Worm (Caenorhabditis elegans) whole organism, L4/young adult: ENCODE measurements around the gene aak-2.

ENCODE experiments used
- W03F9.2 ChIP-seq: fragments of 150-350 bp; optimal IDR thresholded peaks from 2 replicates; lab custom pipeline; 2014; ENCODE audit warnings: missing biosample characterization, missing genetic modification characterization
- dao-5 ChIP-seq: sonication (generic microtip); optimal IDR thresholded peaks from 2 replicates; lab custom pipeline; 2016; ENCODE audit warnings: missing genotype, missing genetic modification characterization, moderate library complexity, missing compliant biosample characterization
- him-1 ChIP-seq: sonication (generic microtip); optimal IDR thresholded peaks from 2 replicates; lab custom pipeline; 2016; ENCODE audit warnings: missing genotype, missing genetic modification reagents, missing genetic modification characterization, missing compliant biosample characterization

aak-2 gene

DNA sequence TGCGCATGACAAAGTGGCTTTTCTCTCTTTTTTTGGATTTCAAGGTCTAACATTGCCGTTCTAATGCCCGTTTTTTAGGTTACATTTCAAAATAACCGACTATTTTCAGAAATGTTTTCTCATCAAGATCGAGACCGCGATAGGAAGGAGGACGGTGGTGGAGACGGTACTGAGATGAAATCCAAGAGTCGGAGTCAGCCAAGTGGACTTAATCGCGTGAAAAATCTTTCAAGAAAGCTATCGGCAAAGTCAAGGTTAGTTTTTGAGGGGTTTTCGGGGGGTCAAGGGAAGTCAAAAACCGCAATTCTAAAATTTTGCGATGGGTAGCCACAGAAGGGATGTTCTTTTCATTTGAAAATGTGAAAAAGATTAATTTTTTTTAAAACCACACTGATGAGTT is at the start of gene aak-2:
TSS of gene aak-2 (plus strand) at position 110 of the 400 bp plus-strand sequence.
- TF ChIP-seq him-1 (tag; lab: Kevin White, UChicago), result no peak
- TF ChIP-seq W03F9.2 (tag; lab: Kevin White, UChicago), result no peak
- no peak for TF ChIP-seq dao-5

DNA sequence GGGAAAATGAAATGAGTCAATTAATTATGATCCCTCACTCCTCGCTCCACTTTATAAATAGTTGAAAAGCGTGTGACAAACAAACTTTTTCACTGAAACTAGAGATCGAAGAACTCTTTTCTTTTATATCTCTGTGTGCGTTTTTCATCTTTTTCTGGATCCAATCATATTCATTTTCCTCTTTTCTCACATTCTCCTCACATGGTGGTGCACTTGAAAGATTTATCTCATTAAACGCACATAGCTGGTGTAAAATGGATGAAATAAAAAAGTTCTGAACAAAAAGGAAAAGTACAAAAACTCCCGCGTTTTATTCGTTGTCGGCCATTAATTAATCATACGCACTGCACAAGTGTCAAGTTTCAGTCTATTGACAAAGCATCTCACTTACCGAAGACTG is 43.7 kb upstream of the aak-2 start:
- TF ChIP-seq W03F9.2 (tag; lab: Kevin White, UChicago) (no peak), dao-5 (no peak), him-1 (tag; lab: Kevin White, UChicago) (no peak)

DNA sequence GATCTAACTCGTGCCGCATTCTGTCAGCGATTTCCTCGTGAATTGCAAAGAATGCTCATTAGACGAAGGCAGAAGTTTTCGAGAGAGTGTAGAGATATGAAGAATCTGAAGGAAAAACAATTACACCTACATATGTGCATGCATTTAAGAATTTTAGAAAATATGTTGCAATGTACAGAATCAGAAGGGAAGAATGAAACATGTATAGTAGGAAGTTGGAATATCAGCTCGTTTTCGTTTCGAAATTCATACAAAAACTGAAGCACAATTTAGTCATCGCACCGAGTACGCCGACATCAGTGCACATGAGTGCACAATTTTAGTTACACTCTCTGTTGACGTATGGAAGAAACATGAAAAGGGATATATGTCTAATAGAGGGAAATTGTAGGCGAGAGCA is 41.4 kb upstream of the aak-2 start, which contains the start of gene C10E2.5:
TSS of gene C10E2.5 (minus strand) at position 101 of the 400 bp plus-strand sequence.
- TF ChIP-seq dao-5, result no peak
- no peak for TF ChIP-seq him-1 (tag; lab: Kevin White, UChicago)
- no peak for TF ChIP-seq W03F9.2 (tag; lab: Kevin White, UChicago)

DNA sequence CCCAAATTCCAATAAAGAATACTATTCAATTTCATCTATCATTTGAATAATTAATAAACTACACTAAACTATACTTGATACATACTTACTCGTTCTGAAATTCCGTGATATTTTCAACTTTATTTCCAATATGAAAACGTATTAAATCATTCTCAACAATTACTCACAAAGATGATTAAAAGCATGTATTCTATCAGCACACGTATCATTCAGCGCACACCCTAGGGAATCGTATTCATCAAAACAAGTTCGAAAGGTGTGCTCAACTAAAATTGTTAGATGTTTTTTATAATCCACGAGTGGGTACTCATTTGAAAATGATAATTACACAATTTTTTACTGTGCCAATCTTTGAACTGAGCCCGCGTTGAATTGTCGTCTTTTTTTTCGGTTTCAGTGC is 33.4 kb upstream of the aak-2 start, which contains the start of gene C10E2.1:
TSS of gene C10E2.1 (plus strand) at position 301 of the 400 bp plus-strand sequence.
- no peak for TF ChIP-seq W03F9.2 (tag; lab: Kevin White, UChicago)
- TF ChIP-seq dao-5, result no peak
- TF ChIP-seq him-1 (tag; lab: Kevin White, UChicago), result no peak

DNA sequence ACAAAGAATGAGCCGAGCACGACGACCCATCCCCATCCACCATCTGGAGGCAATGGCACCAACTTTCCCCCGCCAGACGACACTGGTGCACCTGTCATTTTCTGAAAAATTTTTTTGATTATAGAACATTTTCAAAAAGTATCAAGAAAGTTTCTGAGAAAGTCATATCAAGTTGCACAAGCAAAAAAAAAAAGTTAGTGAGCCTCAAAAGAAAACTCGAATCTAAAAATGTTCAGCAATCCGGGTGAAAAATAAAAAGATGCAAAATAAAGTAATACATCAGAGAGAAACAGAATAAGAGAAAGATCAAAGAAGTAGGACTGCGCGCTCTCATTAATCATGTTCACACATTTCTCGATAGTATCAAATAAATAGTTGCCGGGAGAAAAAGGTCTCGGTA is 25.5 kb upstream of the aak-2 start, which contains the start of gene mct-6:
TSS of gene mct-6 (minus strand) at position 101 of the 400 bp plus-strand sequence.
- TF ChIP-seq dao-5 (no peak), him-1 (tag; lab: Kevin White, UChicago) (no peak), W03F9.2 (tag; lab: Kevin White, UChicago) (no peak)

DNA sequence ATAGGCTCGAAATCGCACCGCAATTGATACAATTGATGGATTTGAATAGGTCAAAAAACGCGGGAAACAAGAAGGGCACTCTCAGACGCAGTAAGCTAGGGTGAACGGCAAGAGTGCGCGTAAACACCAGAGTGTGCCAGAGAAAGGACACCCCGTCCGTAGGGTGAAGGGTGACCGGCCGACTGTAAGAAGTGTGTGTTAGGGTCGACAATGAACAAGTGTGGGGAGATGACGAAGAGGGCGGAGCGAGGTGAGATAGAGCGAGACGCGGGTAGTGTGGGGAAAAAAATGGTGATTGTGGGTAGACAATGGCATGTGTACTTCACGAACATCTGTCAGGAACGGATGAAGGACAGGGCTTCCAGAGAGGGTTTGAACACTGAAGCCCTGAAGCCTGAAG is 25.0 kb upstream of the aak-2 start:
- no peak for TF ChIP-seq W03F9.2 (tag; lab: Kevin White, UChicago)
- no peak for TF ChIP-seq him-1 (tag; lab: Kevin White, UChicago)
- TF ChIP-seq dao-5, result no peak

DNA sequence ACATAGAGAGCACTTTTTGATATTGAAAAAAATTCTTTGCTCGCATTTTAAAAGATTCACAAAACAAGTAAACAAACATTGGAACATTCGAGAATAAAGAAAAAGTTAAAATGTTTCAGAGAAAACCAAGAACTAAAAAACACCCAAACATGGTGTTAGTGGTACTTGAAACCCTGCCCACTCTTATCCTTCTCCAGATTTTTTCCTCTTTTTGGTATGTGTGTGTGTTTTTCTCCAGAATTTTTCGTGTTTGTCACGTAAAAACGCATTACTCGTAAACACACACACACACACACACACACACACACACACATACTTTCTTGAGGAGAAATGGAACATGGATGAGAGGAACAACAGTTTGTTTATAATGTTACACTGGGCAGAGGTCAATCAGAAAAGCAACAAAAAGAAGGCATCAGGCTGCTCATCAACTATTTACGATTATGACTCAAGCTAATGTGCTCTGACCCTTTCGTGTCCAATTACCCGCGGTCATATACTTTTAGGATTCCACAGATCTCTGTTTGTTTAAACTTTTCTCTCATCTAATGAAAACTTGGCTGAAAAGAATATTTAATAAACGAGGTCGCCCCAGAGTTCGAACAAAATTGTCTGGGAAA is 23.7 kb upstream of the aak-2 start:
- no peak for TF ChIP-seq dao-5
- no peak for TF ChIP-seq W03F9.2 (tag; lab: Kevin White, UChicago)
- TF ChIP-seq him-1 (tag; lab: Kevin White, UChicago), result no peak

DNA sequence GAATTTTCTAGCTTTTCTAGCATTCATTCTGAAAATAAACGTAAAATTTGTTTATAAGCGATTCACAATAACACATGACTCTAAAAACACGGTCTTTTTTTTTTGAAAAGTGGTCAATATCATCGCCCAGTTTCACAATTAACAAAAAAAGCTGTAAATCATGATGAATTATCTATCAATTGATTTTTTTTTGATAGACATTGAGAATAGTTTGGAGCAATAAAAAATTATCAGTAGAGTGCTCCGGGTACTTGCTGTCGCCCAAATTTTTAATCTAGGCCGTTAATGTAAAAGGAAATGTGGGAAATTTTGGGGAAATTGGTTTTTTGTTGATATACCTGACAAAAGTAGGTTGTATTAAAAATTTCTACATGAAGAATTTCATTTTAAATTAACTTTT is 22.5 kb upstream of the aak-2 start:
- TF ChIP-seq dao-5 (no peak), W03F9.2 (tag; lab: Kevin White, UChicago) (no peak), him-1 (tag; lab: Kevin White, UChicago) (no peak)

DNA sequence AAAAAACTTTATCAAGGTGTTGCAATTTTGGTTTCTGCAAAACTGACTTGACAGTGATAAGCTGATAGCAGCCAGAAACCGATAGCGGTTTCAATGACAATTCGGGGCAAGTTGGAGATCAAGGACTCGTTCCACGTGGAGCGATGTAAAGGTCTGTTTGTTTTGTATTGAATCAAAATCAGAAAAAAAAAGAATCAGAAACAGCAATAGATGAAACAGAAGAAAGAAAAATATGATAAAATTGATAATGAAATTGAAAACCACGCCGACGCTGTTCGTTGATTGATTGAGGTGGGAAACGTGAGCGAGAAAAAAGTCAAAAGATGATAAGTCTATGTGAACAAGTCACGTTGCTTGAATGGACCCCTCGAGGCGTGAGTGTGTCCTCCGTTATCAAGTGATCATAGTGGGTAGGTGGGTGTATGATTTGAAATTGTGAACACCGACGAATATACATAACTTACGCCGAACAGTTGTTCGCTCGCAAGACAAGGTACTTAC is 20.5 kb upstream of the aak-2 start:
- TF ChIP-seq him-1 (tag; lab: Kevin White, UChicago), result no peak
- no peak for TF ChIP-seq W03F9.2 (tag; lab: Kevin White, UChicago)
- TF ChIP-seq dao-5, result no peak

DNA sequence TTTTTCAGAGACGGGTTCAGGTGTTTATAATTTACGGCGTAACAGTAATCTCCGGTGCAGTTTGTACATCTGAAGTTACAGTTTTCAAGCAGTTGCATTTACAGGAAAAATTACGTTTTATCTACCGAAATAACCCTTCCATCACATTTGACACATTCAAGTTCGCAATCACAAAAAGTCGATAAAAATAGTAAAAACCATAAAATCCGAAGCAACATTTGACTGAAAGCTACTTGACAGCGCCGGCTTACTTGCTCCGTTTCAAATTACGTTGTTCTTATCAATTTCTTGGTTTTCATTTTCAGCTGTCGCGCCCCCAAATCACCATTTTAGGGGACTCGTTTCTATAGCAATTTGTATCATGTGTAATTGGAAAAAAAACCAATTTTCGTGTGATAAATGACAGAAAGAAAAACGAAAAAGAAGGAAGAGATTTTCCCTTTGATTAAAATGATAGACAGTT is 13.1 kb upstream of the aak-2 start, which contains the start of gene T01C8.3:
TSS of gene T01C8.3 (minus strand) at position 413 of the 463 bp plus-strand sequence.
- TF ChIP-seq W03F9.2 (tag; lab: Kevin White, UChicago) (no peak), dao-5 (no peak), him-1 (tag; lab: Kevin White, UChicago) (no peak)

DNA sequence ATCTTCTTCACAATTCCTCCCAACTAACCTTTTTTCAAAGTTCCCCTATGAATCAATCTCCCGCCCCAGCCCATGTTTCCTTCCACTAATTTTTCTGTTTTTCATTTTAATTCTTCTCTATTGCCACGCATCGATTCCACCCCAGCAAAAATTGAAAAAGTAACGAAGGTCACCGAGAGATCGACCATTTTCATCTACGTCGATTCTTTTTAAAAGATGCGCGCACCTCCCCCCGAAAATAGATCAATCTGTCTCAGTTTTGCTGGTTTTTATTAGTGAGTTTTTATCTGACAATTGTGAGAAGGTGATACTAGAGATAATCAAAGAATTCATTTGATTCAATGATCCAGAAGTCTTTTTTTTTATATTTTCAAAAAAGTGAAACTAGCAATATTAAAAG is 11.8 kb upstream of the aak-2 start:
- TF ChIP-seq him-1 (tag; lab: Kevin White, UChicago) (no peak), W03F9.2 (tag; lab: Kevin White, UChicago) (no peak), dao-5 (no peak)

DNA sequence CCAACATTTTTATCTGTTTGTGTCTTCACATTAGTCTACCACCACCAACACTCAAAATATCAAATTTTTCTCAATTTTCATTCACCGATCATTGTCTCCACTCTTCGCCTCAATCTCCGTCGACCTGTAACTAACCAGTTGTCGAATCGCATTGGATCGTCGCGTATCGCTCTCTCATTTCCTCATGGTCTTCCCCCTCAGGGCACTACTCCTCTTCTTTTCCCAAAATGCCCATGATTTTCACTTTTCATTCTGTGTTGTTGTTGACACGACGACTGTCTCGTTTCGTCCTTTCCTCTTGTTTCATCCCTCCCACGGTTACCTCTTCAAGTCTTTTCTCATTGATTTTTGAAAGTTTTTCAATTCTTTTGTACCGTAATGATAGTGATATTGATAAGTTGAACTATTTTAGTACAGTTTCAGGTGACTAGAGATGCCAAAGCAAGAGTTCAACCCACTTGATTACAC is 9.8 kb upstream of the aak-2 start, which contains the start of gene T01C8.2:
TSS of gene T01C8.2 (plus strand) at position 418 of the 468 bp plus-strand sequence.
- no peak for TF ChIP-seq dao-5
- no peak for TF ChIP-seq W03F9.2 (tag; lab: Kevin White, UChicago)
- TF ChIP-seq him-1 (tag; lab: Kevin White, UChicago), result no peak

DNA sequence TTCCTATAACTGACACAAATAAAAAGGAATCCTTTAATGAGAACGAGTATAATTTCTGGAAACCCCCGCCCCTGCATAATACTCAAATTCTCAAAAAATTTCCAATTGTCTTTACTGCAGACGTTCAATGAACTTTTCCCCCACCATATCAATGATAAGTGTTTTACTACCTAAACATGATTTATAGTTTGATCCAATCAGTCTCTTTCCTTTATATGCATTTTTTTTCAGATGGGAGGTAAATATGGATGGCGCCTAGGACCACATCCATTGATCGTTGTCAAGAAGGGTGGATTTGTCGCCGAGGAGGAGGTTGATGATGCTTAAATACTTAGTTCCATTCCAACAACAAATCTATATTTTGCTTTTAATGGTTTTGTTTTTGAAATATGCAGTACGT is 8.7 kb upstream of the aak-2 start:
- TF ChIP-seq W03F9.2 (tag; lab: Kevin White, UChicago), result no peak
- no peak for TF ChIP-seq him-1 (tag; lab: Kevin White, UChicago)
- no peak for TF ChIP-seq dao-5

DNA sequence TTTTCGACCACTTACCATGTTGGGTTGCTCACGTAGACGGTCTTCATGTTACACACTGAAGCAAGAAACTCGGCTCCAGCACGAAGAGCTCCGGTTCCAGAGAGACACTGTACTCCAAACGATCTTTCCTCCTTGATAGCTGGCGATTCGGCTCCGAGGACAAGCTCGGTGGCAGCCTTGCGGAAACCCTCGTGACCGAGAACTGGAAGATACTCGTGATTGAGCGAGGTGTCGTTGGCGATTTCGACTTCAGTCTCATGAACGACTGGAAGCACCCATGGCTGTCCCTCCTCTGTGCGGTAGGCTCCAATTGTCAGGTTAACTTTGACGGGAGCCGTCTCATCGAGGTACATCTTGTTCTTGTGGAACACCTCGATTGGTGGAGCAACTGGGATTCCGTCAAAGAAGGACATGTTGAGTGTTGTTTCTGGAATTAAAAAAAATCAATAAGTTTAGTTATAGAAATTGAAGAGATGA is 3.1 kb upstream of the aak-2 start, which contains the start of gene got-1.2:
TSS of gene got-1.2 (minus strand) at position 427 of the 477 bp plus-strand sequence.
- no peak for TF ChIP-seq him-1 (tag; lab: Kevin White, UChicago)
- TF ChIP-seq W03F9.2 (tag; lab: Kevin White, UChicago), result no peak
- TF ChIP-seq dao-5, result no peak
